In genomic region chr3R:9954648-9955290, dm6 we compare ENCODE assay signal across 6 fruit fly cellular contexts.
TF ChIP-seq lines count a peak whose summit lies in the region.

No protein-coding gene starts in this region.

- no peak for TF ChIP-seq CTCF in whole organism, embryonic (GFP tag; optimal IDR thresholded peaks at IDR 0.05; lab: Kevin White, UChicago)

TF ChIP-seq in whole organism, 6 proteins besides CTCF, POLR2A, EP300 and RAD21:
- TF ChIP-seq EcR (GFP tag; optimal IDR thresholded peaks at IDR 0.05; lab: Kevin White, UChicago) (peak; percentile 33 to 54), CG8478 (optimal IDR thresholded peaks at IDR 0.05; lab: Kevin White, UChicago) (no peak)
TF ChIP-seq in whole organism: peak in this region for 1.

TF ChIP-seq in whole organism, adult, 20 proteins besides CTCF, POLR2A, EP300 and RAD21 (continues in another document):
- peak; percentile 51 for TF ChIP-seq toe (GFP tag; optimal IDR thresholded peaks at IDR 0.05; lab: Kevin White, UChicago)
- peak; percentile 82 for TF ChIP-seq Mnt (GFP tag; optimal IDR thresholded peaks at IDR 0.05; lab: Kevin White, UChicago)
- TF ChIP-seq CG1620 (GFP tag; optimal IDR thresholded peaks at IDR 0.05; lab: Kevin White, UChicago) = no peak
- peak; percentile 68 for TF ChIP-seq ovo (GFP tag; optimal IDR thresholded peaks at IDR 0.05; lab: Kevin White, UChicago)
- peak; percentile 70 for TF ChIP-seq CG7101 (tag; optimal IDR thresholded peaks at IDR 0.05; lab: Kevin White, UChicago)
- no peak for TF ChIP-seq CG7045 (GFP tag; optimal IDR thresholded peaks at IDR 0.05; lab: Kevin White, UChicago)
- peak; percentile 52 for TF ChIP-seq tj (GFP tag; optimal IDR thresholded peaks at IDR 0.05; lab: Kevin White, UChicago)
- TF ChIP-seq Hr96 (GFP tag; optimal IDR thresholded peaks at IDR 0.05; lab: Kevin White, UChicago) = no peak
- peak; percentile 64 for TF ChIP-seq CG33017 (tag; optimal IDR thresholded peaks at IDR 0.05; lab: Kevin White, UChicago)
- no peak for TF ChIP-seq bab1 (GFP tag; optimal IDR thresholded peaks at IDR 0.05; lab: Kevin White, UChicago)
- peak; percentile 99 for TF ChIP-seq kay (GFP tag; lab: Kevin White, UChicago; ENCODE audit: borderline replicate concordance)
- no peak for TF ChIP-seq pad (GFP tag; optimal IDR thresholded peaks at IDR 0.05; lab: Kevin White, UChicago)
- peak; percentile 13 for TF ChIP-seq CG14711 (tag; optimal IDR thresholded peaks at IDR 0.05; lab: Kevin White, UChicago)
- TF ChIP-seq CG5204 (GFP tag; optimal IDR thresholded peaks at IDR 0.05; lab: Kevin White, UChicago) = no peak
- TF ChIP-seq CG12768 (GFP tag; optimal IDR thresholded peaks at IDR 0.05; lab: Kevin White, UChicago) = peak; percentile 75
- TF ChIP-seq Clk (GFP tag; optimal IDR thresholded peaks at IDR 0.05; lab: Kevin White, UChicago) = peak; percentile 10
- TF ChIP-seq CG11617 (GFP tag; optimal IDR thresholded peaks at IDR 0.05; lab: Kevin White, UChicago) = peak; percentile 9
- no peak for TF ChIP-seq cnc (optimal IDR thresholded peaks at IDR 0.05; lab: Kevin White, UChicago)

TF ChIP-seq in whole organism, embryonic, 481 proteins besides CTCF, POLR2A, EP300 and RAD21 (continues in another document):
- TF ChIP-seq nom (GFP tag; optimal IDR thresholded peaks at IDR 0.05; lab: Kevin White, UChicago) (peak; percentile 30), vvl (GFP tag; IDR thresholded peaks at IDR 0.05; lab: Robert Waterston, UW) (0 out of 2 replicates have a peak, but pooled peaks have one; percentile 16), so (GFP tag; IDR thresholded peaks at IDR 0.05; lab: Robert Waterston, UW) (no peak), ftz-f1 (GFP tag; optimal IDR thresholded peaks at IDR 0.05; lab: Kevin White, UChicago) (peak; percentile 60), Med (GFP tag; lab: Kevin White, UChicago) (peak; percentile 26), grn (GFP tag; optimal IDR thresholded peaks at IDR 0.05; lab: Kevin White, UChicago) (peak; percentile 2), z (GFP tag; IDR thresholded peaks at IDR 0.05; lab: Robert Waterston, UW) (no peak), chinmo (GFP tag; IDR thresholded peaks at IDR 0.05; lab: Robert Waterston, UW; ENCODE audit: partially characterized antibody) (peak; percentile 64; the same call in 1 of the 4 replicates), lbe (GFP tag; optimal IDR thresholded peaks at IDR 0.05; lab: Kevin White, UChicago) (peak; percentile 59), E2f2 (GFP tag; IDR thresholded peaks at IDR 0.05; lab: Robert Waterston, UW) (no peak), corto (GFP tag; optimal IDR thresholded peaks at IDR 0.05; lab: Kevin White, UChicago) (peak; percentile 88), CG8290 (GFP tag; optimal IDR thresholded peaks at IDR 0.05; lab: Kevin White, UChicago) (no peak), CG8290 (tag; optimal IDR thresholded peaks at IDR 0.05; lab: Kevin White, UChicago) (peak in 1 of 2 experiments; percentile 9), cg (GFP tag; optimal IDR thresholded peaks at IDR 0.05; lab: Kevin White, UChicago) (peak; percentile 44), ase (GFP tag; IDR thresholded peaks at IDR 0.05; lab: Robert Waterston, UW) (0 out of 3 replicates have a peak, but pooled peaks have one; percentile 33), sd (tag; optimal IDR thresholded peaks at IDR 0.05; lab: Kevin White, UChicago) (peak; percentile 29), CG15073 (GFP tag; optimal IDR thresholded peaks at IDR 0.05; lab: Kevin White, UChicago) (no peak)

TF ChIP-seq in whole organism, prepupa, 60 proteins besides CTCF, POLR2A, EP300 and RAD21 (continues in another document):
- no peak for TF ChIP-seq Smox (GFP tag; optimal IDR thresholded peaks at IDR 0.05; lab: Kevin White, UChicago)
- 0 out of 2 replicates have a peak, but pooled peaks have one; percentile 18 for TF ChIP-seq CG15336 (GFP tag; IDR thresholded peaks at IDR 0.05; lab: Robert Waterston, UW)
- TF ChIP-seq CG6163 (GFP tag; IDR thresholded peaks at IDR 0.05; lab: Robert Waterston, UW) = peak; percentile 24; the same call in 1 of the 3 replicates
- TF ChIP-seq dsx (GFP tag; optimal IDR thresholded peaks at IDR 0.05; lab: Kevin White, UChicago; ENCODE audit: poor library complexity, severe bottlenecking) = peak; percentile 9
- TF ChIP-seq Blimp-1 (GFP tag; optimal IDR thresholded peaks at IDR 0.05; lab: Kevin White, UChicago) = no peak
- TF ChIP-seq ss (GFP tag; optimal IDR thresholded peaks at IDR 0.05; lab: Kevin White, UChicago) = peak; percentile 25
- TF ChIP-seq cyc (GFP tag; optimal IDR thresholded peaks at IDR 0.05; lab: Kevin White, UChicago) = no peak
- TF ChIP-seq vri (GFP tag; optimal IDR thresholded peaks at IDR 0.05; lab: Kevin White, UChicago) = peak; percentile 79
- TF ChIP-seq acj6 (GFP tag; optimal IDR thresholded peaks at IDR 0.05; lab: Kevin White, UChicago) = peak; percentile 0
- peak; percentile 7 for TF ChIP-seq CG3919 (GFP tag; optimal IDR thresholded peaks at IDR 0.05; lab: Kevin White, UChicago)
- no peak for TF ChIP-seq CG11762 (GFP tag; optimal IDR thresholded peaks at IDR 0.05; lab: Kevin White, UChicago; ENCODE audit: insufficient read depth)
- peak; percentile 23 for TF ChIP-seq Sox102F (GFP tag; optimal IDR thresholded peaks at IDR 0.05; lab: Kevin White, UChicago)
- TF ChIP-seq CG6792 (GFP tag; optimal IDR thresholded peaks at IDR 0.05; lab: Kevin White, UChicago) = no peak
- peak; percentile 38 for TF ChIP-seq CG16779 (tag; optimal IDR thresholded peaks at IDR 0.05; lab: Kevin White, UChicago)
- TF ChIP-seq spab (GFP tag; optimal IDR thresholded peaks at IDR 0.05; lab: Kevin White, UChicago) = no peak
- TF ChIP-seq fkh (GFP tag; optimal IDR thresholded peaks at IDR 0.05; lab: Kevin White, UChicago) = no peak
- no peak for TF ChIP-seq CG8632 (GFP tag; optimal IDR thresholded peaks at IDR 0.05; lab: Kevin White, UChicago)
- no peak for TF ChIP-seq CG11902 (GFP tag; optimal IDR thresholded peaks at IDR 0.05; lab: Kevin White, UChicago)

TF ChIP-seq in whole organism, pupa, 21 proteins besides CTCF, POLR2A, EP300 and RAD21:
- TF ChIP-seq Snoo (tag; optimal IDR thresholded peaks at IDR 0.05; lab: Kevin White, UChicago) (no peak), CG4496 (GFP tag; IDR thresholded peaks at IDR 0.05; lab: Robert Waterston, UW) (no peak), CG8301 (tag; optimal IDR thresholded peaks at IDR 0.05; lab: Kevin White, UChicago) (no peak), EcR (GFP tag; optimal IDR thresholded peaks at IDR 0.05; lab: Kevin White, UChicago) (peak; percentile 98), D1 (tag; optimal IDR thresholded peaks at IDR 0.05; lab: Kevin White, UChicago) (no peak), Ets98B (GFP tag; IDR thresholded peaks at IDR 0.05; lab: Robert Waterston, UW) (0 out of 2 replicates have a peak, but pooled peaks have one; percentile 29), CG9948 (tag; optimal IDR thresholded peaks at IDR 0.05; lab: Kevin White, UChicago) (no peak), CG15710 (tag; optimal IDR thresholded peaks at IDR 0.05; lab: Kevin White, UChicago) (no peak), CG13204 (GFP tag; optimal IDR thresholded peaks at IDR 0.05; lab: Kevin White, UChicago) (peak; percentile 36), CG34367 (tag; optimal IDR thresholded peaks at IDR 0.05; lab: Kevin White, UChicago) (no peak), CG32121 (GFP tag; IDR thresholded peaks at IDR 0.05; lab: Robert Waterston, UW) (peak; percentile 52; the same call in 1 of the 2 replicates), CG17806 (tag; optimal IDR thresholded peaks at IDR 0.05; lab: Kevin White, UChicago) (no peak), CG14655 (GFP tag; optimal IDR thresholded peaks at IDR 0.05; lab: Kevin White, UChicago) (peak; percentile 24), CG10348 (GFP tag; IDR thresholded peaks at IDR 0.05; lab: Robert Waterston, UW) (no peak), Pif1A (GFP tag; optimal IDR thresholded peaks at IDR 0.05; lab: Kevin White, UChicago) (no peak), fd96Ca (GFP tag; IDR thresholded peaks at IDR 0.05; lab: Robert Waterston, UW) (no peak)

TF ChIP-seq in whole organism, wandering third instar larva, 38 proteins besides CTCF, POLR2A, EP300 and RAD21:
- TF ChIP-seq woc (GFP tag; optimal IDR thresholded peaks at IDR 0.05; lab: Kevin White, UChicago) (peak; percentile 38), dsf (GFP tag; optimal IDR thresholded peaks at IDR 0.05; lab: Kevin White, UChicago; ENCODE audit: borderline replicate concordance) (no peak), brk (GFP tag; optimal IDR thresholded peaks at IDR 0.05; lab: Kevin White, UChicago) (peak; percentile 42), rgr (GFP tag; optimal IDR thresholded peaks at IDR 0.05; lab: Kevin White, UChicago) (peak; percentile 26), br (GFP tag; optimal IDR thresholded peaks at IDR 0.05; lab: Kevin White, UChicago) (peak; percentile 57), Hnf4 (GFP tag; optimal IDR thresholded peaks at IDR 0.05; lab: Kevin White, UChicago) (peak; percentile 35), lola (GFP tag; optimal IDR thresholded peaks at IDR 0.05; lab: Kevin White, UChicago) (no peak), sage (GFP tag; optimal IDR thresholded peaks at IDR 0.05; lab: Kevin White, UChicago) (peak; percentile 54), HLH106 (tag; optimal IDR thresholded peaks at IDR 0.05; lab: Kevin White, UChicago) (no peak), h (GFP tag; optimal IDR thresholded peaks at IDR 0.05; lab: Kevin White, UChicago) (peak; percentile 80), psq (GFP tag; optimal IDR thresholded peaks at IDR 0.05; lab: Kevin White, UChicago) (peak; percentile 41), fru (GFP tag; optimal IDR thresholded peaks at IDR 0.05; lab: Kevin White, UChicago) (peak; percentile 27), Mio (GFP tag; optimal IDR thresholded peaks at IDR 0.05; lab: Kevin White, UChicago) (no peak), tai (GFP tag; optimal IDR thresholded peaks at IDR 0.05; lab: Kevin White, UChicago) (peak; percentile 75), CrebA (GFP tag; optimal IDR thresholded peaks at IDR 0.05; lab: Kevin White, UChicago; ENCODE audit: borderline replicate concordance) (peak; percentile 87), foxo (GFP tag; optimal IDR thresholded peaks at IDR 0.05; lab: Kevin White, UChicago) (peak in 1 of 2 experiments; percentile 25), Hr83 (GFP tag; optimal IDR thresholded peaks at IDR 0.05; lab: Kevin White, UChicago; ENCODE audit: poor library complexity, severe bottlenecking) (peak; percentile 66), Rel (GFP tag; optimal IDR thresholded peaks at IDR 0.05; lab: Kevin White, UChicago) (peak; percentile 49), Rel (tag; optimal IDR thresholded peaks at IDR 0.05; lab: Kevin White, UChicago) (peak; percentile 58)
